Worm (Caenorhabditis elegans) whole organism, L2 larva: Measurements from ENCODE around the gene H17B01.5.

ENCODE experiments used
- C34F6.9 ChIP-seq: fragments of 150-350 bp; optimal IDR thresholded peaks from 2 replicates; lab custom pipeline; 2014; ENCODE audit warnings: missing biosample characterization, missing genetic modification characterization
- F13H6.1 ChIP-seq: sonication (generic microtip); optimal IDR thresholded peaks from 2 replicates; lab custom pipeline; 2016; ENCODE audit warnings: missing genetic modification characterization, missing compliant biosample characterization
- R02D3.7 ChIP-seq: fragments of 150-350 bp; optimal IDR thresholded peaks from 2 replicates; lab custom pipeline; 2014; ENCODE audit warnings: missing biosample characterization, missing genetic modification characterization
- blmp-1 ChIP-seq: sonication (generic microtip); optimal IDR thresholded peaks from 2 replicates; lab custom pipeline; 2017; ENCODE audit warnings: missing genetic modification characterization, mild to moderate bottlenecking, missing compliant biosample characterization, antibody characterized with exemption, moderate library complexity; ENCODE audit not compliant: insufficient read depth
- ceh-82 ChIP-seq: fragments of 150-350 bp; optimal IDR thresholded peaks from 2 replicates; lab custom pipeline; 2014; ENCODE audit warnings: missing biosample characterization, missing genetic modification characterization
- crh-2 ChIP-seq: sonication (generic microtip); optimal IDR thresholded peaks from 2 replicates; lab custom pipeline; 2017; ENCODE audit warnings: missing biosample characterization, missing genetic modification characterization
- dmd-4 ChIP-seq: sonication (generic microtip); optimal IDR thresholded peaks from 2 replicates; lab custom pipeline; 2017; ENCODE audit warnings: missing biosample characterization, missing genetic modification characterization
- egl-27 ChIP-seq: sonication (generic microtip); optimal IDR thresholded peaks from 3 replicates; lab custom pipeline; 2017; ENCODE audit warnings: missing biosample characterization, missing genetic modification reagents, missing genetic modification characterization
- fos-1 ChIP-seq: fragments of 150-350 bp; optimal IDR thresholded peaks from 2 replicates; lab custom pipeline; 2014; ENCODE audit warnings: missing biosample characterization, missing genetic modification characterization
- gmeb-1 ChIP-seq: fragments of 150-350 bp; optimal IDR thresholded peaks from 2 replicates; lab custom pipeline; 2014; ENCODE audit warnings: missing biosample characterization, missing genetic modification characterization
- lin-13 ChIP-seq: fragments of 150-350 bp; optimal IDR thresholded peaks from 2 replicates; lab custom pipeline; 2014; ENCODE audit warnings: missing biosample characterization, missing genetic modification reagents, missing genetic modification characterization
- lin-39 ChIP-seq: fragments of 150-350 bp; optimal IDR thresholded peaks from 2 replicates; lab custom pipeline; 2014; ENCODE audit warnings: missing biosample characterization, missing genetic modification reagents, missing genetic modification characterization
- lsy-2 ChIP-seq, 2 experiments: fragments of 150-350 bp in 1 of 2; sonication (generic microtip) in 1 of 2; optimal IDR thresholded peaks; 2 replicates each; lab custom pipeline; 2014 to 2017; ENCODE audit warnings: missing biosample characterization in 2 of 2, missing genetic modification characterization in 2 of 2
- mab-5 ChIP-seq: fragments of 150-350 bp; optimal IDR thresholded peaks from 2 replicates; lab custom pipeline; 2014; ENCODE audit warnings: missing biosample characterization, missing genetic modification characterization
- mbf-1 ChIP-seq: sonication (generic microtip); optimal IDR thresholded peaks from 2 replicates; lab custom pipeline; 2017; ENCODE audit warnings: missing biosample characterization, missing genetic modification characterization
- mdl-1 ChIP-seq, 2 experiments: fragments of 150-350 bp in 1 of 2; sonication (generic microtip) in 1 of 2; optimal IDR thresholded peaks; 2 replicates each; lab custom pipeline; 2017; ENCODE audit warnings: missing biosample characterization in 2 of 2, missing genetic modification characterization in 2 of 2
- nhr-10 ChIP-seq: sonication (generic microtip); optimal IDR thresholded peaks from 2 replicates; lab custom pipeline; 2017; ENCODE audit warnings: missing biosample characterization, missing genetic modification characterization
- nhr-11 ChIP-seq: fragments of 150-350 bp; optimal IDR thresholded peaks from 2 replicates; lab custom pipeline; 2014; ENCODE audit warnings: missing biosample characterization, missing genetic modification characterization
- nhr-12 ChIP-seq: fragments of 150-350 bp; optimal IDR thresholded peaks from 2 replicates; lab custom pipeline; 2014; ENCODE audit warnings: missing biosample characterization, missing genetic modification characterization
- nhr-129 ChIP-seq: fragments of 150-350 bp; optimal IDR thresholded peaks from 2 replicates; lab custom pipeline; 2014; ENCODE audit warnings: missing biosample characterization, missing genetic modification characterization
- nhr-23 ChIP-seq: fragments of 150-350 bp; optimal IDR thresholded peaks from 2 replicates; lab custom pipeline; 2014; ENCODE audit warnings: missing biosample characterization, missing genetic modification reagents, missing genetic modification characterization
- nhr-237 ChIP-seq: fragments of 150-350 bp; optimal IDR thresholded peaks from 2 replicates; lab custom pipeline; 2014; ENCODE audit warnings: missing biosample characterization, missing genetic modification characterization
- nhr-25 ChIP-seq: fragments of 150-350 bp; sonication (generic microtip); optimal IDR thresholded peaks from 3 replicates; lab custom pipeline; 2014; ENCODE audit warnings: missing biosample characterization, missing genetic modification characterization
- nhr-6 ChIP-seq: fragments of 150-350 bp; optimal IDR thresholded peaks from 2 replicates; lab custom pipeline; 2014; ENCODE audit warnings: missing biosample characterization, missing genetic modification characterization
- nhr-77 ChIP-seq: fragments of 150-350 bp; optimal IDR thresholded peaks from 2 replicates; lab custom pipeline; 2014; ENCODE audit warnings: missing biosample characterization, missing genetic modification characterization
- skn-1 ChIP-seq: sonication (generic microtip); optimal IDR thresholded peaks from 2 replicates; lab custom pipeline; 2017; ENCODE audit warnings: missing biosample characterization, missing genetic modification characterization
- sma-3 ChIP-seq: sonication (generic microtip); optimal IDR thresholded peaks from 2 replicates; lab custom pipeline; 2016; ENCODE audit warnings: missing genetic modification reagents, missing genetic modification characterization, missing compliant biosample characterization
- snpc-4 ChIP-seq: fragments of 150-350 bp; optimal IDR thresholded peaks from 2 replicates; lab custom pipeline; 2014; ENCODE audit warnings: missing biosample characterization, missing genetic modification characterization
- unc-39 ChIP-seq: fragments of 150-350 bp; optimal IDR thresholded peaks from 2 replicates; lab custom pipeline; 2014; ENCODE audit warnings: missing biosample characterization, missing genetic modification characterization
- unc-55 ChIP-seq: fragments of 150-350 bp; sonication (generic microtip); optimal IDR thresholded peaks from 3 replicates; lab custom pipeline; 2014; ENCODE audit warnings: missing biosample characterization, missing genetic modification reagents, missing genetic modification characterization
- unc-62 ChIP-seq: fragments of 150-350 bp; optimal IDR thresholded peaks from 2 replicates; lab custom pipeline; 2014; ENCODE audit warnings: missing biosample characterization, missing genetic modification reagents, missing genetic modification characterization
- zag-1 ChIP-seq: fragments of 150-350 bp; optimal IDR thresholded peaks from 2 replicates; lab custom pipeline; 2014; ENCODE audit warnings: missing biosample characterization, missing genetic modification characterization
- ztf-11 ChIP-seq: sonication (generic microtip); optimal IDR thresholded peaks from 2 replicates; lab custom pipeline; 2017; ENCODE audit warnings: missing biosample characterization, missing genetic modification characterization
- ztf-4 ChIP-seq: fragments of 150-350 bp; optimal IDR thresholded peaks from 2 replicates; lab custom pipeline; 2014; ENCODE audit warnings: missing biosample characterization, missing genetic modification characterization

The H17B01.5 gene

DNA sequence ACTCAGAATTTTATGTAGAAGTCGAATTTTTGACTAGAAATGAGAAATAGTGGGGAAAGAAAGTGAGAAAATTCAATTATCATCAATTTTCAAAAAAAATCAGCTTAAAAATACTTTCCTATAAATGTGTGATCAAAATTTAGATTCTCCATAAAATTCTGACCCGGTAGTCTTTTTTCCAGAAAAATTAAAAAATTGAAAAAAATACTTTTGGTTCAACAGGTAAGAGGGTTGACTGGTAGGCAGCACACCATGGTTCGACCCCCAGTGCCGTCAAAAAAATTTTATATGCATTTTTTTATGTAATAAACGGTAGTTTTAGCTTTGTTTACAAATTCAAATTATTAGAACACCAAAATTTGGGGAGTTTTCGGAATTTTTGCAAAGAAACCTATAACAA, 3.9 kb upstream of the H17B01.5 start:
- no peak for TF ChIP-seq lin-39

DNA sequence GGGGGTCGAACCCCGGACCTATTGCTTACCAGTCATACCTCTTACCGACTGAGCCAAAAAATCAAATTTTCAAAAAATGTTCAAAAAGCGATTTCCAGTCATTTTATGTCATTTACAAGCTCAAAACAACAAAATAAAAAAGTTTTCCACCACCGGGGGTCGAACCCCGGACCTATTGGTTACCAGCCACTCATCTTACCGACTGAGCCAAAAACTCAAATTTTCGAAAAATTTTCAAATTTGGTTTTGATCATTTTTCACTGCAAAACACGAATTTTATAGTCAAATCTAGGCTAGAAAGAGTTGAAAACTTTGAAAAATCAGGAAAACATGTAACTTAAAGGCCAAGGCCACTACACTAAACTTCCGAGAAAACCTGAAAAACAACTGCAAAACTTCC, 2.6 kb upstream of the H17B01.5 start:
- TF ChIP-seq unc-39 (tag; lab: Kevin White, UChicago): no peak
- no peak for TF ChIP-seq ztf-11 (tag; lab: Kevin White, UChicago)
- no peak for TF ChIP-seq nhr-77 (tag; lab: Kevin White, UChicago)
- TF ChIP-seq nhr-12: no peak
- no peak for TF ChIP-seq nhr-23 (tag; lab: Kevin White, UChicago)
- TF ChIP-seq lin-13 (GFP tag; lab: Kevin White, UChicago): no peak
- TF ChIP-seq dmd-4 (tag; lab: Kevin White, UChicago): no peak
- TF ChIP-seq ztf-4: no peak
- no peak for TF ChIP-seq blmp-1 (tag; lab: Kevin White, UChicago)
- TF ChIP-seq F13H6.1: no peak
- TF ChIP-seq, all 48 proteins: peak for 0

DNA sequence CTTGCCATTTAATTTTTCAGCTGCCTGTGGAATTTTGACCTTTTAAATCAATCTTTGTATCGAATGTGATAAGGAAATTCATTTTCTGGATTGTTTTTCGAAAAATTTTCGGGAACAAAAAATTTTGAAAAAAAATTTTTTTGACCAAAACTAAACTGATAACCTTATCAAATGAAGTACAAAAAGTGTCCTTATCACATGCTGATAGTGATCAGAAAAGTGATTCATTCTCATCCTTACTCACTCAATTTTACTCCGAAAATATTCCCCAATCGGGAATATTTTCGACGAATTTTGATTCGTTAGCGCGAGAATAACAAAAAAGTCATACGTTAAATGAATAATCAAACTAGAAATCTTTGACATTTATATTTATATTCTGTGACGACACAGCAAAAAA, 1.9 kb upstream of the H17B01.5 start:
- TF ChIP-seq unc-39 (tag; lab: Kevin White, UChicago) (no peak), ceh-82 (tag; lab: Kevin White, UChicago) (no peak), fos-1 (tag; lab: Kevin White, UChicago) (peak; percentile 90), unc-62 (GFP tag; lab: Kevin White, UChicago) (no peak), C34F6.9 (tag; lab: Kevin White, UChicago) (no peak), nhr-10 (tag; lab: Kevin White, UChicago) (no peak), gmeb-1 (tag; lab: Kevin White, UChicago) (peak; percentile 4), mbf-1 (no peak), lin-39 (no peak), nhr-6 (tag; lab: Kevin White, UChicago) (no peak), nhr-129 (tag; lab: Kevin White, UChicago) (no peak), snpc-4 (tag; lab: Kevin White, UChicago) (no peak), zag-1 (no peak), lin-13 (GFP tag; lab: Kevin White, UChicago) (no peak), dmd-4 (tag; lab: Kevin White, UChicago) (no peak), unc-55 (GFP tag; lab: Kevin White, UChicago) (no peak), skn-1 (tag; lab: Kevin White, UChicago) (peak; percentile 31), nhr-23 (tag; lab: Kevin White, UChicago) (no peak), nhr-237 (tag; lab: Kevin White, UChicago) (no peak), mab-5 (no peak), ztf-4 (no peak), sma-3 (GFP tag; lab: Kevin White, UChicago) (no peak), nhr-25 (tag; lab: Kevin White, UChicago) (no peak), lsy-2 (tag; optimal IDR thresholded peaks at IDR 0.05; lab: Kevin White, UChicago) (no peak)

DNA sequence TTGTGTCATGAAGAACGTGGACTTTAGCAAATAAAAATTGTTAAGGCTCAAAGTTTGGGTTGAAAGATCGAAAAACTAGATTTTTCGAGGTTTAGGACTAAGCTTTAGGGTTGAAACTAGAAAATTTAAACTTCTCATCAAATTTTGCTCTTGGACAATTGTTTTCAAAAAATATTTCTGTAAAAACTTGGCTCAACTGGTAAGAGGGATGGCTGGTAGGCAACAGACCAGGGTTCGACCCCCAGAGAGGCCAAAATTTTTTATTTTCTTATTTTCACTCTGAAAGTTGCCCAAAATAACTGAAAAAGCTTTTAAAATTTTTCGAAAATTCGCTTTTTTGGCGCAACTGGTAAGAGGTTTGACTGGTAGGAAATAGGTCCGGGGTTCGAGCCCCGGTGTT, 1.4 kb upstream of the H17B01.5 start:
- TF ChIP-seq crh-2 (no peak), blmp-1 (tag; lab: Kevin White, UChicago) (no peak), unc-55 (GFP tag; lab: Kevin White, UChicago) (no peak), R02D3.7 (tag; lab: Kevin White, UChicago) (no peak), nhr-6 (tag; lab: Kevin White, UChicago) (no peak), egl-27 (tag; lab: Kevin White, UChicago) (no peak)

DNA sequence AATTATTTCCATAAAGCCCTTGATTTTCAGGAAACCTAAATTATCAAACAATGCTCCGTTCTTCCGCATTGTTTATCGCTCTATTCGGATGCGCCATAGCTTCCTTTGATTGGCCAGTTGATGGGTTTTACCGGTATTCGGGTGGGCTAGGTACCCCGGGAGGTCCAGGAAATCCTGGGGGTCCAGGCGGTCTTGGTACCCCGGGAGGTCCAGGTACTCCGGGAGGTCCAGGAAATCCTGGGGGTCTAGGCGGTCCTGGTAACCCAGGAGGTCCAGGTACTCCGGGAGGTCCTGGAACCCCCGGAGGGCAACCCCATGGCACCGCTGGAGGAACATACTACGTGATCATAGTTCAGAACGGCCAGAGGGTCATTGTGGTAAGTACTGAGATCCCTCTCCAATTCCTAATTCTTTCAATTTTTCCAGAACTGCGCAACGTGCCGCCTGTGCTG, 2.8 kb downstream of the H17B01.5 start, which contains the start of gene H17B01.2:
Gene H17B01.2, plus strand, starts transcription at position 51 of the 452 bp plus-strand sequence.
- TF ChIP-seq dmd-4 (tag; lab: Kevin White, UChicago) (no peak), C34F6.9 (tag; lab: Kevin White, UChicago) (no peak), ceh-82 (tag; lab: Kevin White, UChicago) (no peak), nhr-11 (no peak), mdl-1 (tag; optimal IDR thresholded peaks at IDR 0.05; lab: Kevin White, UChicago) (no peak), ztf-4 (no peak)
